Worm (Caenorhabditis elegans): Measurements from ENCODE around the gene thk-1.

thk-1 gene

ce11 chrIV:10250577-10251075, 30.8 kb downstream of the thk-1 start, which contains the start of gene daf-14:
Gene daf-14, plus strand, starts transcription at chrIV:10250627.
- no peak for TF ChIP-seq W03F9.2 (tag; optimal IDR thresholded peaks at IDR 0.05)
- no peak for TF ChIP-seq him-1 (tag; optimal IDR thresholded peaks at IDR 0.05)

DNA sequence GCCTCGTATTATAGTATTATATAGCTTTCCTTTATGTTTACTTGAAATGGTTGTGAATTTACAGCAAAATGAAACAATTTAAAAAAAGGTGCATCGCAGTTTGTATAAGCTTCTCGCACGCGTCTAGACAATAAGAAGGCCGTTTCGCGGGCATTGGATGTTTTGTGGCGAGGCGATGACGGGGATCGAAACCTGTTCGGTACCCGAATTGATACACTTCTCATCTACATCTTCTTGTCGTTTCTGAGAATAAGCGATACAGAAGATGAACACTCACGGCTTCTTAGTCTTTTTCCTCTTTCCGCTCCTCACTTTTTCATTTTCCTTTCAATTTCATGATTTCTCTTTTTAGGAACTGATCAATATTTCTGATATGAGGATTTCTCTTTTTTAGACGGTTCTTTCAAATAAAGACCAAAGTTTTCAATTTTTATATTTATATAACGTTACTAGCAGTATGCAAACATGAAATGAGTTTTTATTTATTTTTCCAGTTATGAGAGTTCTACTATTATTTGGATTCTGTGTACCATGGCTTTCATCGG, 35.6 kb downstream of the thk-1 start, which contains the start of gene F01G10.10:
Gene F01G10.10, plus strand, starts transcription at position 495 of the 545 bp plus-strand sequence.
- TF ChIP-seq him-1 (tag; optimal IDR thresholded peaks at IDR 0.05), result no peak
- TF ChIP-seq dao-5 (tag; optimal IDR thresholded peaks at IDR 0.05), result no peak
- TF ChIP-seq W03F9.2 (tag; optimal IDR thresholded peaks at IDR 0.05), result no peak

DNA sequence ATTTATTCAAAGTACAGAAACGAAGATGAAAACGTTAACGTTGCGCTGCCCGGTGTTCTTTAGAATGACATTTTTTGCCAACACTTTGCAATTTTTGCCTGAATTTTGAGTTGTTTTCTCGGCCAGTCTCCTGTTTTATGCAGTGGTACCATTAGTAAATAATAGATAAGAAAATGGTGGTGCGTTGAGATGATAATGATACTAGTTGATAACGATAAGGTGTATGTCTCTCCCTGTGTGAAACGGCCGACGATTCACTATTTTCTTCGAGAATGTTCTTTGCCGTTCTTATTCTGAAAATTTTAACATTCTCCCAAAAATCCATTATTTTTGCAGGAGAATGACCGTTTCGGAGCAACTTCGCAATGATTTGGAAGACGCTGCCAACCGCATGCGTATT, 38.1 kb downstream of the thk-1 start, which contains the start of gene tkt-1:
Gene tkt-1, plus strand, starts transcription at position 337 of the 400 bp plus-strand sequence.
- TF ChIP-seq him-1 (tag; optimal IDR thresholded peaks at IDR 0.05), result no peak

DNA sequence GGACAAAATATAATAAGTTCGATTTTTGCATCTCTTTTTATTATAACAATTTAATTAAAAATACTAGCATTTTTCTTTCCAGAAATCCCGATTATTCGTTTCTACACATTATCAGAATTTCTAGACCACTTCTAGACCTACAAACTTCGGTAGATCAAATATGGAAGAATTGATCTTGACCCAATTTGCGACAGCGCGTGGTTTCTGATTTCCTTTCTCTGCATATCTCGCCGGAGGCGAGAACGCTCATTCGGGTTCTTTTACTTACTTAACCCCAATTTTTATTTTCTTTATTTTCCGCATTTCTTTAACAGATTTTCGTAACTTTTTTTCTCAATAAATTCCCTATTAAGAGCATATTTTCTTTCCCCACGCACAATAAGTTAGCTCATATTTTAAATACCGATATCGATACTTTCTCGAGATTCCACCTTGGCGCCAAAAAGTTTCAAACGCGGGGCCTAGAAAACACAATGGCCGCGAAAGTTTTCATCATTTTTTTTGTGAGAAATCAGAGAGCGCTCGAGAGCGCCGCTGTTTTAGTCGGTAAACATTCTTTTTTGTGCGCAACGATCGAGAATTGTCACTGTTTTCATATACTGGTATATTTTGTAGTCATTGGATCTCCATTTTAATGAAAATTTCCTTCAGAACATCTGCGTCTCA, 38.8 kb downstream of the thk-1 start:
- TF ChIP-seq him-1 (tag; optimal IDR thresholded peaks at IDR 0.05) (no peak), dao-5 (tag; optimal IDR thresholded peaks at IDR 0.05) (no peak), W03F9.2 (tag; optimal IDR thresholded peaks at IDR 0.05) (no peak)

DNA sequence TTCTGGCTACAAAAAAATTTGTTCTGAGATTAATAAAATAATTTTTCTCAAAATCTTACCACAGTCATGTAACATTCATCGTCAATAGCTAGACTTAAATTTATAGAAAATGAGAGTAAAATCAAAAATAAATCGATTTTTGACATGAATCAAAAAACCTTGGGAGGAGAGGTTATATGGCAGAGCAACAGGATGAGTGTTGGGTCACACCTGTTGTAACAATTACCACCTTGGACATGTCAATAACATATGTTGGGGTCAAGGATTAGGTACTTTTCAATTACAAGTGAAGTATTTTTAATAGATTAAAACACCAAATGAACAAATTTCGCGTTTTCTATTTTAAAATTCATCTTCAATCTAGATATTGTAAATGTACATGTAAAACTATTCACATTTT, 39.7 kb downstream of the thk-1 start, which contains the start of gene lipl-7:
Gene lipl-7, minus strand, starts transcription at position 165 of the 400 bp plus-strand sequence.
- TF ChIP-seq him-1 (tag; optimal IDR thresholded peaks at IDR 0.05) (no peak), dao-5 (tag; optimal IDR thresholded peaks at IDR 0.05) (no peak), W03F9.2 (tag; optimal IDR thresholded peaks at IDR 0.05) (no peak)

- no peak for TF ChIP-seq dao-5 (tag; optimal IDR thresholded peaks at IDR 0.05)
- no peak for TF ChIP-seq him-1 (tag; optimal IDR thresholded peaks at IDR 0.05)
These were observed 42.3 kb downstream of the thk-1 start, which contains the start of gene ech-8 for ce11 chrIV:10239045-10239444. Gene ech-8, minus strand, starts transcription at chrIV:10239176.

ce11 chrIV:10236106-10236505, 45.3 kb downstream of the thk-1 start:
- no peak for TF ChIP-seq dao-5 (tag; optimal IDR thresholded peaks at IDR 0.05)
- TF ChIP-seq him-1 (tag; optimal IDR thresholded peaks at IDR 0.05), result no peak
- TF ChIP-seq W03F9.2 (tag; optimal IDR thresholded peaks at IDR 0.05), result no peak

DNA sequence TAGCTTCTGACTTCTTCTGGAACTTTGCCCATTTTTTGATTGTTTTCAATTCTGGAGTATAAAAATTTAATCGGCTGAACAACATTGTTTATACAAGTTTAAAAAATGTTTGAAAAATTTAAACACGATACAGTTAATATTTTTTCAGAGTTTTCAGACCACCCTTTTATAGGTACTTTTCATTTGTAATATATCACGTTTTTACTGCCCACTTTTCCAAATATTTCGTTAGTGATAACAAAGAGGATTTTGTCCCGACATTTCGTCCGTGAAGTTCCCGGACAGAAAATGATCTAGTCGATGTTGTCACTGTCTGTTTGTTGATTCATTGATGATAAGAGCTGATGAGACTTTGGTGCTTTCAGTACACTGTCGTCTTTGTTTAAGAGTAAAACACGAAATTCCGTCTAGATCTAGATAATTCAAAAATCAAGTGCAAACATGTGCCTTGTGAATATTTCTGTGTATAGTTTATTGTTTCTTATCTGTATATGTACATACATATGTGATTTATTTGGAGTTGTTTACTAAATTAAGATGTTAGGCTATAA, 46.0 kb downstream of the thk-1 start, which contains the start of gene ech-9:
Gene ech-9, minus strand, starts transcription at position 51 of the 551 bp plus-strand sequence.
- TF ChIP-seq W03F9.2 (tag; optimal IDR thresholded peaks at IDR 0.05), result no peak
- no peak for TF ChIP-seq him-1 (tag; optimal IDR thresholded peaks at IDR 0.05)
- TF ChIP-seq dao-5 (tag; optimal IDR thresholded peaks at IDR 0.05), result no peak

ce11 chrIV:10232456-10232855, 48.9 kb downstream of the thk-1 start, which contains the start of gene F01G10.4:
Gene F01G10.4, minus strand, starts transcription at chrIV:10232556.
- TF ChIP-seq W03F9.2 (tag; optimal IDR thresholded peaks at IDR 0.05) (no peak), dao-5 (tag; optimal IDR thresholded peaks at IDR 0.05) (no peak), him-1 (tag; optimal IDR thresholded peaks at IDR 0.05) (no peak)

DNA sequence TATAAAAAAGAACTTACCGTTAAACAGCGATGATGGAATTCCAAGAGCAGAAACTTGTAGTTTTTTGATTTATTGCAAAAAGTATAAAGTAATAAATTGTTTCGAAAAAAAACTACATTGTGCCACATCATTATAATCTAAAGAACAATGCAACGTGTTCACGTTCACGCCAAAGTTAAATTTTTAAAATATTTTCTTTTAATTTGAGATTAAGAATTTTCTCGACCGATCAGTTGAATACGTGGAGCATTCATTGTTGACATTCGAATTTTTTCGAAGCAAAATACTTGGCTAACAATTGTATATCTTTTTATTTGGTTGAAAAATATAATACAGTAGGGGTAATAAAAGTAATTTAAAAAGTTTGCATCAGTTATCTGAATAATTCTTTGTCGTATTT, 50.4 kb downstream of the thk-1 start, which contains the start of gene F01G10.5:
Gene F01G10.5, minus strand, starts transcription at position 101 of the 400 bp plus-strand sequence.
- TF ChIP-seq W03F9.2 (tag; optimal IDR thresholded peaks at IDR 0.05) (no peak), dao-5 (tag; optimal IDR thresholded peaks at IDR 0.05) (no peak), him-1 (tag; optimal IDR thresholded peaks at IDR 0.05) (no peak)

Measured in whole organism, L4/young adult.